Worm (Caenorhabditis elegans) whole organism, L2 larva: ENCODE results near the gene F21D12.2.

Experiments
- C34F6.9 ChIP-seq: fragments of 150-350 bp; optimal IDR thresholded peaks from 2 replicates; lab custom pipeline; 2014; ENCODE audit warnings: missing biosample characterization, missing genetic modification characterization
- F13H6.1 ChIP-seq: sonication (generic microtip); optimal IDR thresholded peaks from 2 replicates; lab custom pipeline; 2016; ENCODE audit warnings: missing genetic modification characterization, missing compliant biosample characterization
- R02D3.7 ChIP-seq: fragments of 150-350 bp; optimal IDR thresholded peaks from 2 replicates; lab custom pipeline; 2014; ENCODE audit warnings: missing biosample characterization, missing genetic modification characterization
- Y55F3AM.14 ChIP-seq: fragments of 200-800 bp; sonication (Bioruptor generic); optimal IDR thresholded peaks from 2 replicates; lab custom pipeline; 2018; ENCODE audit warnings: mild to moderate bottlenecking, missing genetic modification characterization, missing compliant biosample characterization
- ZK546.5 ChIP-seq: sonication (generic microtip); optimal IDR thresholded peaks from 2 replicates; lab custom pipeline; 2017; ENCODE audit warnings: missing biosample characterization, missing genetic modification characterization
- alr-1 ChIP-seq: fragments of 150-350 bp; optimal IDR thresholded peaks from 2 replicates; lab custom pipeline; 2014; ENCODE audit warnings: missing biosample characterization, missing genetic modification characterization
- aly-2 ChIP-seq: fragments of 150-350 bp; optimal IDR thresholded peaks from 2 replicates; lab custom pipeline; 2014; ENCODE audit warnings: missing biosample characterization, missing genetic modification characterization
- ama-1 ChIP-seq: fragments of 150-350 bp; optimal IDR thresholded peaks from 2 replicates; lab custom pipeline; 2018; ENCODE audit warnings: inconsistent platforms
- blmp-1 ChIP-seq: sonication (generic microtip); optimal IDR thresholded peaks from 2 replicates; lab custom pipeline; 2017; ENCODE audit warnings: missing genetic modification characterization, mild to moderate bottlenecking, missing compliant biosample characterization, antibody characterized with exemption, moderate library complexity; ENCODE audit not compliant: insufficient read depth
- ceh-16 ChIP-seq: fragments of 150-350 bp; optimal IDR thresholded peaks from 2 replicates; lab custom pipeline; 2014; ENCODE audit warnings: missing biosample characterization, missing genetic modification characterization
- ceh-82 ChIP-seq: fragments of 150-350 bp; optimal IDR thresholded peaks from 2 replicates; lab custom pipeline; 2014; ENCODE audit warnings: missing biosample characterization, missing genetic modification characterization
- crh-2 ChIP-seq: sonication (generic microtip); optimal IDR thresholded peaks from 2 replicates; lab custom pipeline; 2017; ENCODE audit warnings: missing biosample characterization, missing genetic modification characterization
- dmd-4 ChIP-seq: sonication (generic microtip); optimal IDR thresholded peaks from 2 replicates; lab custom pipeline; 2017; ENCODE audit warnings: missing biosample characterization, missing genetic modification characterization
- egl-27 ChIP-seq: sonication (generic microtip); optimal IDR thresholded peaks from 3 replicates; lab custom pipeline; 2017; ENCODE audit warnings: missing biosample characterization, missing genetic modification reagents, missing genetic modification characterization
- elt-1 ChIP-seq: fragments of 150-350 bp; optimal IDR thresholded peaks from 2 replicates; lab custom pipeline; 2014; ENCODE audit warnings: missing biosample characterization, missing genetic modification characterization
- elt-3 ChIP-seq: sonication (generic microtip); optimal IDR thresholded peaks from 2 replicates; lab custom pipeline; 2017; ENCODE audit warnings: missing biosample characterization, missing genetic modification characterization
- fos-1 ChIP-seq: fragments of 150-350 bp; optimal IDR thresholded peaks from 2 replicates; lab custom pipeline; 2014; ENCODE audit warnings: missing biosample characterization, missing genetic modification characterization
- gmeb-1 ChIP-seq: fragments of 150-350 bp; optimal IDR thresholded peaks from 2 replicates; lab custom pipeline; 2014; ENCODE audit warnings: missing biosample characterization, missing genetic modification characterization
- lin-11 ChIP-seq: fragments of 150-350 bp; sonication (generic microtip); optimal IDR thresholded peaks from 2 replicates; lab custom pipeline; 2014; ENCODE audit warnings: missing biosample characterization, missing genetic modification characterization, inconsistent platforms, mixed read lengths
- lin-13 ChIP-seq: fragments of 150-350 bp; optimal IDR thresholded peaks from 2 replicates; lab custom pipeline; 2014; ENCODE audit warnings: missing biosample characterization, missing genetic modification reagents, missing genetic modification characterization
- lin-39 ChIP-seq: fragments of 150-350 bp; optimal IDR thresholded peaks from 2 replicates; lab custom pipeline; 2014; ENCODE audit warnings: missing biosample characterization, missing genetic modification reagents, missing genetic modification characterization
- lsy-2 ChIP-seq, 2 experiments: fragments of 150-350 bp in 1 of 2; sonication (generic microtip) in 1 of 2; optimal IDR thresholded peaks; 2 replicates each; lab custom pipeline; 2014 to 2017; ENCODE audit warnings: missing biosample characterization in 2 of 2, missing genetic modification characterization in 2 of 2
- mab-5 ChIP-seq: fragments of 150-350 bp; optimal IDR thresholded peaks from 2 replicates; lab custom pipeline; 2014; ENCODE audit warnings: missing biosample characterization, missing genetic modification characterization
- mbf-1 ChIP-seq: sonication (generic microtip); optimal IDR thresholded peaks from 2 replicates; lab custom pipeline; 2017; ENCODE audit warnings: missing biosample characterization, missing genetic modification characterization
- mdl-1 ChIP-seq, 2 experiments: fragments of 150-350 bp in 1 of 2; sonication (generic microtip) in 1 of 2; optimal IDR thresholded peaks; 2 replicates each; lab custom pipeline; 2017; ENCODE audit warnings: missing biosample characterization in 2 of 2, missing genetic modification characterization in 2 of 2
- nhr-10 ChIP-seq: sonication (generic microtip); optimal IDR thresholded peaks from 2 replicates; lab custom pipeline; 2017; ENCODE audit warnings: missing biosample characterization, missing genetic modification characterization
- nhr-11 ChIP-seq: fragments of 150-350 bp; optimal IDR thresholded peaks from 2 replicates; lab custom pipeline; 2014; ENCODE audit warnings: missing biosample characterization, missing genetic modification characterization
- nhr-12 ChIP-seq: fragments of 150-350 bp; optimal IDR thresholded peaks from 2 replicates; lab custom pipeline; 2014; ENCODE audit warnings: missing biosample characterization, missing genetic modification characterization
- nhr-129 ChIP-seq: fragments of 150-350 bp; optimal IDR thresholded peaks from 2 replicates; lab custom pipeline; 2014; ENCODE audit warnings: missing biosample characterization, missing genetic modification characterization
- nhr-21 ChIP-seq: fragments of 150-350 bp; optimal IDR thresholded peaks from 2 replicates; lab custom pipeline; 2014; ENCODE audit warnings: missing biosample characterization, missing genetic modification characterization
- nhr-23 ChIP-seq: fragments of 150-350 bp; optimal IDR thresholded peaks from 2 replicates; lab custom pipeline; 2014; ENCODE audit warnings: missing biosample characterization, missing genetic modification reagents, missing genetic modification characterization
- nhr-237 ChIP-seq: fragments of 150-350 bp; optimal IDR thresholded peaks from 2 replicates; lab custom pipeline; 2014; ENCODE audit warnings: missing biosample characterization, missing genetic modification characterization
- nhr-25 ChIP-seq: fragments of 150-350 bp; sonication (generic microtip); optimal IDR thresholded peaks from 3 replicates; lab custom pipeline; 2014; ENCODE audit warnings: missing biosample characterization, missing genetic modification characterization
- nhr-6 ChIP-seq: fragments of 150-350 bp; optimal IDR thresholded peaks from 2 replicates; lab custom pipeline; 2014; ENCODE audit warnings: missing biosample characterization, missing genetic modification characterization
- nhr-77 ChIP-seq: fragments of 150-350 bp; optimal IDR thresholded peaks from 2 replicates; lab custom pipeline; 2014; ENCODE audit warnings: missing biosample characterization, missing genetic modification characterization
- peb-1 ChIP-seq: fragments of 150-350 bp; optimal IDR thresholded peaks from 2 replicates; lab custom pipeline; 2014; ENCODE audit warnings: missing biosample characterization, missing genetic modification characterization
- sem-4 ChIP-seq: fragments of 150-350 bp; optimal IDR thresholded peaks from 2 replicates; lab custom pipeline; 2014; ENCODE audit warnings: missing biosample characterization, missing genetic modification reagents, missing genetic modification characterization
- skn-1 ChIP-seq: sonication (generic microtip); optimal IDR thresholded peaks from 2 replicates; lab custom pipeline; 2017; ENCODE audit warnings: missing biosample characterization, missing genetic modification characterization
- sma-3 ChIP-seq: sonication (generic microtip); optimal IDR thresholded peaks from 2 replicates; lab custom pipeline; 2016; ENCODE audit warnings: missing genetic modification reagents, missing genetic modification characterization, missing compliant biosample characterization
- sma-9 ChIP-seq, 2 experiments: fragments of 150-350 bp in 1 of 2; sonication (generic microtip) in 1 of 2; optimal IDR thresholded peaks; 2 replicates each; lab custom pipeline; 2014 to 2016; ENCODE audit warnings: missing genetic modification characterization in 2 of 2, mild to moderate bottlenecking in 1 of 2, missing biosample characterization in 1 of 2, missing compliant biosample characterization in 1 of 2, missing genetic modification reagents in 1 of 2, moderate library complexity in 1 of 2
- snpc-4 ChIP-seq: fragments of 150-350 bp; optimal IDR thresholded peaks from 2 replicates; lab custom pipeline; 2014; ENCODE audit warnings: missing biosample characterization, missing genetic modification characterization
- unc-39 ChIP-seq: fragments of 150-350 bp; optimal IDR thresholded peaks from 2 replicates; lab custom pipeline; 2014; ENCODE audit warnings: missing biosample characterization, missing genetic modification characterization
- unc-55 ChIP-seq: fragments of 150-350 bp; sonication (generic microtip); optimal IDR thresholded peaks from 3 replicates; lab custom pipeline; 2014; ENCODE audit warnings: missing biosample characterization, missing genetic modification reagents, missing genetic modification characterization
- unc-62 ChIP-seq: fragments of 150-350 bp; optimal IDR thresholded peaks from 2 replicates; lab custom pipeline; 2014; ENCODE audit warnings: missing biosample characterization, missing genetic modification reagents, missing genetic modification characterization
- zag-1 ChIP-seq: fragments of 150-350 bp; optimal IDR thresholded peaks from 2 replicates; lab custom pipeline; 2014; ENCODE audit warnings: missing biosample characterization, missing genetic modification characterization
- ztf-1 ChIP-seq: fragments of 200-800 bp; sonication (Bioruptor generic); conservative IDR thresholded peaks from 2 replicates; pipeline ENCODE4 v1.3.6; 2022; ENCODE audit warnings: missing genetic modification characterization, missing compliant biosample characterization
- ztf-11 ChIP-seq: sonication (generic microtip); optimal IDR thresholded peaks from 2 replicates; lab custom pipeline; 2017; ENCODE audit warnings: missing biosample characterization, missing genetic modification characterization
- ztf-4 ChIP-seq: fragments of 150-350 bp; optimal IDR thresholded peaks from 2 replicates; lab custom pipeline; 2014; ENCODE audit warnings: missing biosample characterization, missing genetic modification characterization

F21D12.2 gene

DNA sequence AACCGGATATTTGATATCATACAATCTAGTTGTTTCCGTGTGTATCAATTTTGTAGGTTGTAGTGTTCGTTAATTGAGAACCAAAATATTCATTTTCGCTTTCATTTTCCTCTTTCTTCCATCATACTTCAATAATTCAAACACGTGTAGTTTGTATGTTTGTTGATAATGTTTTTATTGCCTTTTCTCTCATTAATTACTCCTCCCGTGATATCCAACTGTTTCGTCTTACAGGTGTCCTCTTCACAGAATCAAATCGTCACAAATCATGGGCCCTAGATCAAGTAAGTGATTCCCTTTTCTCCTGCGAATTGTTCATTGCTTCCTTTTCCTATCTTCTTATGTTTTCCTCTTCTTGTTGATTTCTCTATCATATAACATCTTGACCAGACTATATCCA, 21.4 kb downstream of the F21D12.2 start, which contains the start of gene nhr-21:
Gene nhr-21 (plus strand): TSS at position 235 of the 400 bp plus-strand sequence.
- no peak for TF ChIP-seq Y55F3AM.14 (GFP tag; lab: Kevin White, UChicago)
- TF ChIP-seq mab-5 (tag; lab: Kevin White, UChicago) = no peak
- no peak for TF ChIP-seq skn-1
- TF ChIP-seq nhr-129 = peak; percentile 67
- no peak for TF ChIP-seq nhr-237 (tag; lab: Kevin White, UChicago)
- TF ChIP-seq elt-1 (tag; lab: Kevin White, UChicago) = no peak
- peak; percentile 49 for TF ChIP-seq ztf-4
- TF ChIP-seq nhr-12 (tag; lab: Kevin White, UChicago) = no peak
- TF ChIP-seq ZK546.5 = no peak
- TF ChIP-seq ztf-11 (tag; lab: Kevin White, UChicago) = no peak
- TF ChIP-seq nhr-21 (tag; lab: Kevin White, UChicago) = no peak
- peak; percentile 4 for TF ChIP-seq egl-27
- peak; percentile 88 for TF ChIP-seq sma-9 (GFP tag; optimal IDR thresholded peaks at IDR 0.05; lab: Kevin White, UChicago)
- TF ChIP-seq sma-9 (tag; optimal IDR thresholded peaks at IDR 0.05; lab: Kevin White, UChicago) = no peak
- TF ChIP-seq R02D3.7 (tag; lab: Kevin White, UChicago) = no peak
- TF ChIP-seq nhr-10 = no peak
- no peak for TF ChIP-seq aly-2 (tag; lab: Kevin White, UChicago)
- no peak for TF ChIP-seq unc-55
- no peak for TF ChIP-seq fos-1 (tag; lab: Kevin White, UChicago)
- TF ChIP-seq snpc-4 (tag; lab: Kevin White, UChicago) = no peak
- TF ChIP-seq nhr-25 = peak; percentile 34
- TF ChIP-seq zag-1 = no peak
- no peak for TF ChIP-seq mbf-1
- peak; percentile 70 for TF ChIP-seq nhr-6 (tag; lab: Kevin White, UChicago)
- TF ChIP-seq peb-1 (tag; lab: Kevin White, UChicago) = no peak
- TF ChIP-seq unc-39 (tag; lab: Kevin White, UChicago) = no peak
- no peak for TF ChIP-seq nhr-23 (tag; lab: Kevin White, UChicago)
- no peak for TF ChIP-seq ceh-82 (tag; lab: Kevin White, UChicago)
- no peak for TF ChIP-seq dmd-4 (tag; lab: Kevin White, UChicago)
- TF ChIP-seq lin-11 (tag; lab: Kevin White, UChicago) = no peak
- no peak for TF ChIP-seq lin-39 (tag; lab: Kevin White, UChicago)
- peak; percentile 37 for TF ChIP-seq sem-4
- TF ChIP-seq lin-13 (GFP tag; lab: Kevin White, UChicago) = no peak
- TF ChIP-seq F13H6.1 (tag; lab: Kevin White, UChicago) = no peak
- TF ChIP-seq elt-3 (tag; lab: Kevin White, UChicago) = no peak
- no peak for TF ChIP-seq gmeb-1 (tag; lab: Kevin White, UChicago)
- no peak for TF ChIP-seq nhr-77
- no peak for TF ChIP-seq nhr-11 (tag; lab: Kevin White, UChicago)
- TF ChIP-seq crh-2 (tag; lab: Kevin White, UChicago) = peak; percentile 65
- no peak for TF ChIP-seq C34F6.9
- TF ChIP-seq lsy-2 (tag; optimal IDR thresholded peaks at IDR 0.05; lab: Kevin White, UChicago) = peak in 1 of 2 experiments; percentile 56
- TF ChIP-seq ztf-1 (GFP tag; lab: Robert Waterston, UW) = no peak
- no peak for TF ChIP-seq ceh-16
- no peak for TF ChIP-seq ama-1
- TF ChIP-seq unc-62 (GFP tag; lab: Kevin White, UChicago) = no peak
- TF ChIP-seq mdl-1 (tag; optimal IDR thresholded peaks at IDR 0.05; lab: Kevin White, UChicago) = peak in 1 of 2 experiments; percentile 16
- TF ChIP-seq sma-3 (GFP tag; lab: Kevin White, UChicago) = peak; percentile 16
- TF ChIP-seq alr-1 (tag; lab: Kevin White, UChicago) = no peak
- peak; percentile 84 for TF ChIP-seq blmp-1 (tag; lab: Kevin White, UChicago)
